Fruit fly (Drosophila melanogaster) whole organism, embryonic: ENCODE measurements around the gene CG45049.
A peak's percentile ranks its signal among the peaks of the same experiment; 100 is the strongest.

Experiments used
- Abd-B ChIP-seq: fragments of 200-800 bp; sonication (Bioruptor generic); optimal IDR thresholded peaks from 2 replicates; lab custom pipeline; 2018; ENCODE audit warnings: missing biosample characterization, mild to moderate bottlenecking, missing genetic modification characterization, moderate library complexity
- Awh ChIP-seq: fragments of 200-800 bp; sonication (Bioruptor generic); IDR thresholded peaks from 2 replicates; pipeline ENCODE4, ENCODE4 v1.3.6; 2022; ENCODE audit warnings: missing biosample characterization, missing genetic modification characterization
- Blimp-1 ChIP-seq: fragments of 200-800 bp; sonication (Bioruptor generic); optimal IDR thresholded peaks from 3 replicates; lab custom pipeline; 2018; ENCODE audit warnings: missing biosample characterization, missing genetic modification characterization, mild to moderate bottlenecking, moderate library complexity, missing genetic modification reagents
- CG1024 ChIP-seq: fragments of 200-800 bp; sonication (Bioruptor generic); IDR thresholded peaks from 2 replicates; pipeline ENCODE4 v1.3.6; 2022; ENCODE audit warnings: missing biosample characterization, missing genetic modification characterization
- CG11093 ChIP-seq: fragments of 200-800 bp; sonication (Bioruptor generic); IDR thresholded peaks from 3 replicates; pipeline ENCODE4 v1.3.6; 2022; ENCODE audit warnings: missing biosample characterization, missing genetic modification characterization
- CG11398 ChIP-seq: fragments of 200-800 bp; sonication (Bioruptor generic); optimal IDR thresholded peaks from 2 replicates; lab custom pipeline; 2016; ENCODE audit warnings: missing biosample characterization, missing genetic modification characterization
- CG15011 ChIP-seq: fragments of 200-800 bp; sonication (Bioruptor generic); optimal IDR thresholded peaks from 3 replicates; lab custom pipeline; 2018; ENCODE audit warnings: missing biosample characterization, mild to moderate bottlenecking, missing genetic modification characterization
- CG15601 ChIP-seq: fragments of 200-800 bp; sonication (Bioruptor generic); optimal IDR thresholded peaks from 3 replicates; lab custom pipeline; 2019; ENCODE audit warnings: missing biosample characterization, mild to moderate bottlenecking, missing genetic modification characterization, moderate library complexity
- CG18476 ChIP-seq: fragments of 200-800 bp; sonication (Bioruptor generic); optimal IDR thresholded peaks from 2 replicates; lab custom pipeline; 2016; ENCODE audit warnings: missing biosample characterization, mild to moderate bottlenecking, missing genetic modification characterization
- CG18599 ChIP-seq: fragments of 200-800 bp; sonication (Bioruptor generic); optimal IDR thresholded peaks from 3 replicates; lab custom pipeline; 2017; ENCODE audit warnings: missing biosample characterization, missing genetic modification characterization, mild to moderate bottlenecking, moderate library complexity, missing genetic modification reagents
- CG2199 ChIP-seq: fragments of 200-800 bp; sonication (Bioruptor generic); IDR thresholded peaks from 3 replicates; pipeline ENCODE4 v1.3.6; 2022; ENCODE audit warnings: missing biosample characterization, missing genetic modification characterization
- CG31365 ChIP-seq: fragments of 200-800 bp; sonication (Bioruptor generic); optimal IDR thresholded peaks from 2 replicates; lab custom pipeline; 2018; ENCODE audit warnings: missing biosample characterization, mild to moderate bottlenecking, missing genetic modification characterization
- CG3281 ChIP-seq: fragments of 200-800 bp; sonication (Bioruptor generic); optimal IDR thresholded peaks from 3 replicates; lab custom pipeline; 2017; ENCODE audit warnings: missing biosample characterization, mild to moderate bottlenecking, missing genetic modification characterization
- CG7928 ChIP-seq: fragments of 200-800 bp; sonication (Bioruptor generic); optimal IDR thresholded peaks from 2 replicates; lab custom pipeline; 2017; ENCODE audit warnings: missing biosample characterization, mild to moderate bottlenecking, missing genetic modification characterization
- CG8359 ChIP-seq: fragments of 200-800 bp; sonication (Bioruptor generic); optimal IDR thresholded peaks from 2 replicates; lab custom pipeline; 2017; ENCODE audit warnings: missing biosample characterization, mild to moderate bottlenecking, missing genetic modification characterization, borderline replicate concordance
- CG9797 ChIP-seq: fragments of 200-800 bp; sonication (Bioruptor generic); optimal IDR thresholded peaks from 3 replicates; lab custom pipeline; 2018; ENCODE audit warnings: missing biosample characterization, mild to moderate bottlenecking, missing genetic modification characterization
- Drgx ChIP-seq: fragments of 200-800 bp; sonication (Bioruptor generic); IDR thresholded peaks from 2 replicates; pipeline ENCODE4 v1.3.6; 2022; ENCODE audit warnings: missing biosample characterization, missing genetic modification characterization
- Ets65A ChIP-seq: fragments of 200-800 bp; sonication (Bioruptor generic); peaks from one replicate; lab custom pipeline; 2016; ENCODE audit warnings: missing biosample characterization, missing genetic modification characterization
- H15 ChIP-seq: fragments of 200-800 bp; sonication (Bioruptor generic); IDR thresholded peaks from 3 replicates; pipeline ENCODE4 v1.3.6; 2022; ENCODE audit warnings: missing biosample characterization, missing genetic modification characterization
- HmgD ChIP-seq: fragments of 200-800 bp; sonication (Bioruptor generic); optimal IDR thresholded peaks from 3 replicates; lab custom pipeline; 2016; ENCODE audit warnings: missing biosample characterization, missing genetic modification characterization
- Hr78 ChIP-seq, 2 experiments: fragments of 200-800 bp in 1 of 2; fragments of >200 bp in 1 of 2; sonication (Bioruptor generic) in 1 of 2; optimal IDR thresholded peaks; 2 replicates each; lab custom pipeline; 2017 to 2019; ENCODE audit warnings: missing biosample characterization in 2 of 2, missing genetic modification characterization in 2 of 2, mild to moderate bottlenecking in 1 of 2, moderate library complexity in 1 of 2
- Max ChIP-seq: fragments of 200-800 bp; sonication (Bioruptor generic); optimal IDR thresholded peaks from 2 replicates; lab custom pipeline; 2016; ENCODE audit warnings: missing biosample characterization, mild to moderate bottlenecking, missing genetic modification characterization
- Med ChIP-seq: fragments of 200-800 bp; sonication (Bioruptor generic); peaks from one replicate; lab custom pipeline; 2016; ENCODE audit warnings: missing biosample characterization, missing genetic modification characterization, mild to moderate bottlenecking, inconsistent platforms, moderate library complexity
- Opbp ChIP-seq: fragments of 200-800 bp; sonication (Bioruptor generic); IDR thresholded peaks from 3 replicates; pipeline ENCODE4 v1.3.6; 2022; ENCODE audit warnings: missing biosample characterization, missing genetic modification characterization; ENCODE audit not compliant: partially characterized antibody
- Ptx1 ChIP-seq: fragments of 200-800 bp; sonication (Bioruptor generic); IDR thresholded peaks from 2 replicates; pipeline ENCODE4 v1.3.6; 2022; ENCODE audit warnings: missing biosample characterization, missing genetic modification characterization
- Rfx ChIP-seq: fragments of 200-800 bp; sonication (Bioruptor generic); IDR thresholded peaks from 2 replicates; pipeline ENCODE4 v1.3.6; 2022; ENCODE audit warnings: missing biosample characterization, missing genetic modification characterization
- ato ChIP-seq: fragments of 200-800 bp; sonication (Bioruptor generic); IDR thresholded peaks from 2 replicates; pipeline ENCODE4 v1.3.6; 2022; ENCODE audit warnings: missing biosample characterization, missing genetic modification characterization; ENCODE audit not compliant: partially characterized antibody
- bcd ChIP-seq: fragments of 200-800 bp; sonication (Bioruptor generic); optimal IDR thresholded peaks from 2 replicates; lab custom pipeline; 2017; ENCODE audit warnings: missing biosample characterization, mild to moderate bottlenecking, missing genetic modification characterization
- cg ChIP-seq: fragments of 200-800 bp; sonication (Bioruptor generic); optimal IDR thresholded peaks from 3 replicates; lab custom pipeline; 2019; ENCODE audit warnings: missing biosample characterization, mild to moderate bottlenecking, missing genetic modification characterization, moderate library complexity
- chm ChIP-seq: fragments of 200-800 bp; sonication (Bioruptor generic); IDR thresholded peaks from 2 replicates; pipeline ENCODE4 v1.3.6; 2022; ENCODE audit warnings: missing biosample characterization, missing genetic modification characterization
- ci ChIP-seq: fragments of 200-800 bp; sonication (Bioruptor generic); IDR thresholded peaks from 3 replicates; pipeline ENCODE4 v1.3.6; 2022; ENCODE audit warnings: missing biosample characterization, missing genetic modification characterization
- crol ChIP-seq: fragments of 200-800 bp; sonication (Bioruptor generic); IDR thresholded peaks from 2 replicates; pipeline ENCODE4 v1.3.6; 2022; ENCODE audit warnings: missing biosample characterization, missing genetic modification characterization
- da ChIP-seq: fragments of 200-800 bp; sonication (Bioruptor generic); optimal IDR thresholded peaks from 2 replicates; lab custom pipeline; 2016; ENCODE audit warnings: missing biosample characterization, missing genetic modification characterization
- hkb ChIP-seq, 2 experiments: fragments of 200-800 bp in 1 of 2; fragments of >200 bp in 1 of 2; sonication (Bioruptor generic) in 1 of 2; IDR thresholded peaks in 1 of 2; optimal IDR thresholded peaks in 1 of 2; 2 replicates each; pipeline versions ENCODE4 v1.3.6 to Lab custom; 2017 to 2022; ENCODE audit warnings: missing biosample characterization in 1 of 2, missing genetic modification characterization in 1 of 2
- insv ChIP-seq, 2 experiments: fragments of 200-800 bp; sonication (Bioruptor generic); optimal IDR thresholded peaks; 3 replicates each; lab custom pipeline; 2016 to 2018; ENCODE audit warnings: missing biosample characterization in 2 of 2, missing genetic modification characterization in 2 of 2
- inv ChIP-seq: fragments of 200-800 bp; sonication (Bioruptor generic); IDR thresholded peaks from 2 replicates; pipeline ENCODE4 v1.3.6; 2022; ENCODE audit warnings: missing biosample characterization, missing genetic modification characterization; ENCODE audit not compliant: partially characterized antibody
- lilli ChIP-seq: fragments of 200-800 bp; sonication (Bioruptor generic); optimal IDR thresholded peaks from 3 replicates; lab custom pipeline; 2016; ENCODE audit warnings: missing biosample characterization, missing genetic modification characterization
- oc ChIP-seq: fragments of 200-800 bp; sonication (Bioruptor generic); optimal IDR thresholded peaks from 2 replicates; lab custom pipeline; 2018; ENCODE audit warnings: missing biosample characterization, mild to moderate bottlenecking, missing genetic modification characterization, moderate library complexity
- onecut ChIP-seq: fragments of 200-800 bp; sonication (Bioruptor generic); IDR thresholded peaks from 2 replicates; pipeline ENCODE4 v1.3.6; 2022; ENCODE audit warnings: missing biosample characterization, missing genetic modification characterization
- ranshi ChIP-seq: fragments of 200-800 bp; sonication (Bioruptor generic); IDR thresholded peaks from 2 replicates; pipeline ENCODE4 v1.3.6; 2022; ENCODE audit warnings: missing biosample characterization, missing genetic modification characterization
- row ChIP-seq: fragments of 200-800 bp; sonication (Bioruptor generic); IDR thresholded peaks from 3 replicates; pipeline ENCODE4 v1.3.6; 2022; ENCODE audit warnings: missing biosample characterization, missing genetic modification characterization
- scrt ChIP-seq: fragments of 200-800 bp; sonication (Bioruptor generic); optimal IDR thresholded peaks from 2 replicates; lab custom pipeline; 2018; ENCODE audit warnings: missing biosample characterization, mild to moderate bottlenecking, missing genetic modification characterization, moderate library complexity
- sd ChIP-seq: fragments of 200-800 bp; sonication (Bioruptor generic); optimal IDR thresholded peaks from 3 replicates; lab custom pipeline; 2018; ENCODE audit warnings: missing biosample characterization, mild to moderate bottlenecking, missing genetic modification characterization, moderate library complexity
- sens ChIP-seq: fragments of 200-800 bp; sonication (Bioruptor generic); peaks from one replicate; lab custom pipeline; 2016; ENCODE audit warnings: missing biosample characterization, missing genetic modification characterization
- slbo ChIP-seq: fragments of 200-800 bp; sonication (Bioruptor generic); IDR thresholded peaks from 2 replicates; pipeline ENCODE4 v1.3.6; 2022; ENCODE audit warnings: missing biosample characterization, missing genetic modification characterization
- sqz ChIP-seq: fragments of 200-800 bp; sonication (Bioruptor generic); optimal IDR thresholded peaks from 3 replicates; lab custom pipeline; 2018; ENCODE audit warnings: missing biosample characterization, mild to moderate bottlenecking, missing genetic modification characterization
- vfl ChIP-seq: fragments of 200-800 bp; sonication (Bioruptor generic); optimal IDR thresholded peaks from 2 replicates; lab custom pipeline; 2016; ENCODE audit warnings: missing biosample characterization, missing genetic modification characterization
- yki ChIP-seq: fragments of >200 bp; optimal IDR thresholded peaks from 3 replicates; lab custom pipeline; 2018
- z ChIP-seq: fragments of 200-800 bp; sonication (Bioruptor generic); IDR thresholded peaks from 3 replicates; pipeline ENCODE4 v1.3.6; 2022; ENCODE audit warnings: missing biosample characterization, missing genetic modification characterization

Gene CG45049

DNA sequence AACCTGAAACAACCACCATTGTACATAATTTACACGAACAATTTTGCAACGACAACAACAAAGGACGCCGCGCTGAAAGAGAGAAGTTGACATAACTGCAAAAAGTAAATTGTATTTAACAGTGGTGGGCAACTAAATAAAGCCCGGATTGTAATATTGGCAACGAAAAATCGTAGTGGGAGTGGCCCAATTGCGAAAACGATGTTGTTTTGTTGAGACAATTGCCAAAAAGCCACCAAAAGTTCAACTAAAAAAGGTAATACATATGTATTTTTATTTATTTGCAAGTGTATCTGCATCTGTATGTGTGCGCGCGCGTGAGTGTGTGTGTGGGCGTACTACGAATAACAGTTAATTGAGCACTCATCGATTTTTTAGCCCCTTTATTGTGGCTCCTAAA, 24.3 kb downstream of the CG45049 start (continued):
- TF ChIP-seq CG31365 (tag; lab: Kevin White, UChicago) (no peak), Drgx (0 out of 2 replicates have a peak, but pooled peaks have one; percentile 28), CG11398 (GFP tag; lab: Kevin White, UChicago) (no peak), cg (GFP tag; lab: Kevin White, UChicago) (peak; percentile 60), slbo (peak; percentile 15; the same call in 1 of the 2 replicates)

dm6 chr3R:22751698-22752097, 24.9 kb downstream of the CG45049 start:
- TF ChIP-seq CG11093 (GFP tag; lab: Robert Waterston, UW) (no peak), sqz (GFP tag; lab: Kevin White, UChicago) (peak; percentile 29), CG15601 (tag; lab: Kevin White, UChicago) (peak; percentile 2), hkb (optimal IDR thresholded peaks at IDR 0.05; lab: Kevin White, UChicago) (peak; percentile 36), hkb (GFP tag; IDR thresholded peaks at IDR 0.05; lab: Robert Waterston, UW) (no peak), Med (peak; percentile 20), Abd-B (GFP tag; lab: Kevin White, UChicago) (no peak), sd (tag; lab: Kevin White, UChicago) (peak; percentile 65), CG2199 (GFP tag; lab: Robert Waterston, UW) (0 out of 3 replicates have a peak, but pooled peaks have one; percentile 22), H15 (0 out of 3 replicates have a peak, but pooled peaks have one; percentile 8), crol (GFP tag; lab: Robert Waterston, UW) (peak; percentile 62), Opbp (GFP tag; lab: Robert Waterston, UW) (peak; percentile 20; the same call in 1 of the 3 replicates), chm (GFP tag; lab: Robert Waterston, UW) (0 out of 2 replicates have a peak, but pooled peaks have one; percentile 34), ranshi (GFP tag; lab: Robert Waterston, UW) (no peak), vfl (GFP tag; lab: Kevin White, UChicago) (no peak), CG8359 (GFP tag; lab: Kevin White, UChicago) (no peak), Max (GFP tag; lab: Kevin White, UChicago) (no peak), bcd (no peak), CG18476 (GFP tag; lab: Kevin White, UChicago) (peak; percentile 72), Hr78 (GFP tag; optimal IDR thresholded peaks at IDR 0.05; lab: Kevin White, UChicago) (peak in 1 of 2 experiments; percentile 80), lilli (no peak), Blimp-1 (peak; percentile 95), Awh (peak; percentile 65; the same call in 1 of the 2 replicates), oc (tag; lab: Kevin White, UChicago) (peak; percentile 18)

DNA sequence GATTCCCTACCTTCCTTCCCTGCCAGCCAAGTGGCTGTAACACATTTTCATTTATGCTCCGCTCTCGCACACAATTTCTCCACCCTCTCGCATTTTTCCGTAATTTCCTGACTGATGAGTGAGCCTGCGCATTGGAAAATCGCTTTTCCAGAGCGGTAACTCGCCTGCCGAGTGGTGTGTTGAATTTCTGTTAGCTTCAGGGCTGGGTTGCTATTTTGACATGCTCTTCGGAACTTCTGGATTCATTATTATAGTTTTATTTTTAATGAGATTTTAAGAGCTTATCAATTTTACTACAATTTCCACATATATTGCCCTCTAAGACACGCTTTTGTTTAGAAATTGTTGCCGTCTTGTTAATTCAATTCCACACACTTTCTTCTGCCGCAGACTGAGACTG, 26.2 kb downstream of the CG45049 start:
- TF ChIP-seq scrt (GFP tag; lab: Kevin White, UChicago) (no peak), Ptx1 (GFP tag; lab: Robert Waterston, UW) (no peak), CG1024 (GFP tag; lab: Robert Waterston, UW) (no peak), CG7928 (GFP tag; lab: Kevin White, UChicago) (peak; percentile 73), da (GFP tag; lab: Kevin White, UChicago) (no peak), CG3281 (no peak), CG15011 (no peak), inv (GFP tag; lab: Robert Waterston, UW) (no peak), ato (GFP tag; lab: Robert Waterston, UW) (no peak), onecut (GFP tag; lab: Robert Waterston, UW) (0 out of 2 replicates have a peak, but pooled peaks have one; percentile 28), sens (peak; percentile 37), CG9797 (no peak), insv (GFP tag; optimal IDR thresholded peaks at IDR 0.05; lab: Kevin White, UChicago) (no peak), HmgD (GFP tag; lab: Kevin White, UChicago) (no peak), CG2199 (GFP tag; lab: Robert Waterston, UW) (0 out of 3 replicates have a peak, but pooled peaks have one; percentile 29), z (peak; percentile 37; the same call in 1 of the 3 replicates), Rfx (no peak), Ets65A (no peak), ci (GFP tag; lab: Robert Waterston, UW) (0 out of 3 replicates have a peak, but pooled peaks have one; percentile 9), yki (lab: Kevin White, UChicago) (no peak), CG18599 (GFP tag; lab: Kevin White, UChicago) (peak; percentile 21), row (peak; percentile 27; the same call in 1 of the 3 replicates)
